Fruit fly (Drosophila melanogaster): ENCODE results near the gene CG32572.
A peak's percentile ranks its signal among the peaks of the same experiment; 100 is the strongest.

The CG32572 gene

DNA sequence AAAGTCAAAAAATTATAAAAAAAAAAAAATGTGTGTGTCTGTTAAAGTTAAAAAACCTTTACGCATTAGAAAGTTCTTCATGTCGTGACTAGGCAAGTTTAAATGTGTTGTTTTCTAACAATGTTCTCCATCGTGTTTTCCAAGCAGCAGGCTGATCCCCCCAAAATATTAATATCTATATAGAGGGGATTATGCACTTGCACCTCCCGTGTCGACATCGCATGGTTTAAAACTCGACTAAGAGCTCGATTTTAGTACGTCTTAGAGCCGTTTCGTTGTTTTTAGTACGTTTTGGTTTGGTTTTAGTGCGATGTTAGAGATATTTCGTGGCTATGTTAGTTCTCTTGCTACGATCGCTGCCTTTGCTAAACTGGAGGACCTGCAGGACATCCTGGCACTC lies 32.1 kb downstream of the CG32572 start (continued):
- TF ChIP-seq wek (GFP tag; optimal IDR thresholded peaks at IDR 0.05) (peak; percentile 74), Camta (GFP tag; optimal IDR thresholded peaks at IDR 0.05) (no peak), Lhr (GFP tag; optimal IDR thresholded peaks at IDR 0.05) (no peak), CG4360 (GFP tag; IDR thresholded peaks at IDR 0.05) (no peak), CG18619 (GFP tag; optimal IDR thresholded peaks at IDR 0.05) (no peak), B-H1 (GFP tag; IDR thresholded peaks at IDR 0.05) (no peak), CoRest (tag; optimal IDR thresholded peaks at IDR 0.05) (no peak), Side (GFP tag; optimal IDR thresholded peaks at IDR 0.05) (no peak)

DNA sequence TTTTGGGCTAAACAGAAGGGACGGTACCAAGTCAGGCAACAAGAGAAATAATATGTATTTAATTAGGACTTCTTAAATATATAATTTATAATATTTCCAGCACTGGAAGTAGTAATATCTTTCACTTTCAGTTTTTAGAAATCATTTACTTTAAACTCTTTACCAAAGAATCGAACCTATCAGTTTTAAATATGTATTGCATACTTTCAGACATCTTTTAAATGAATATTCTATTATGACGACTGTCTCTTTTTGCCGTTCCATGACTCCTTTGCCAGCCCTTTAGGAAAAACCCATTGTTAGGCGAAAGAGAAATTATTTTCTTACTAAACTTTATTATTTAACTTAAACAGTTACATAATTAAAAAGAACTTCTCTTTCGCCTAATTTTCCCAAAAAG lies 36.7 kb downstream of the CG32572 start:
- TF ChIP-seq Blimp-1 (GFP tag; optimal IDR thresholded peaks at IDR 0.05) (peak; percentile 9), CG8290 (GFP tag; optimal IDR thresholded peaks at IDR 0.05) (peak; percentile 59), CG8290 (tag; optimal IDR thresholded peaks at IDR 0.05) (no peak), CG17612 (GFP tag; IDR thresholded peaks at IDR 0.05) (peak; percentile 86), Pdp1 (GFP tag; optimal IDR thresholded peaks at IDR 0.05) (peak in 1 of 2 experiments; percentile 33), row (GFP tag; IDR thresholded peaks at IDR 0.05) (peak; percentile 20; the same call in 1 of the 3 replicates), CG4617 (GFP tag; optimal IDR thresholded peaks at IDR 0.05; ENCODE audit: borderline replicate concordance) (no peak)

DNA sequence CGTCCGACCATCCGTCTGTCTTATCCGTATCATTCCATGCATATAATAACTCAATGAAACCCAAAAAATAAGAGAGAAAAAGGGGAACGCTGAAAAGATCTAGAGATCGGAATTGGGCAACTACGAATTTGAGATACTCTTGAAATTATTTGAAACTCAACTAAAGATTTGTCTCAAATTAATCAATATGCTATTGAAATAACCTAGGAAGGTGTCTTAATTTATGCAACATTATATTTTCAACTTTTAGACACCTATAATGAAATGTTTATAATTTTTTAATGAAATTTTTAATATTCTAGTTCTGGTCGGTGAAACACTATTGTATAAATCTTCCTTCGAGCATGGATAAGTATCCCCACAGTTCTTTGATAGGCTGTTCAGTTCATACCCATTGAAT lies 39.6 kb downstream of the CG32572 start:
- TF ChIP-seq fd96Cb (tag; optimal IDR thresholded peaks at IDR 0.05) (no peak), D19A (tag; optimal IDR thresholded peaks at IDR 0.05) (peak; percentile 73)

DNA sequence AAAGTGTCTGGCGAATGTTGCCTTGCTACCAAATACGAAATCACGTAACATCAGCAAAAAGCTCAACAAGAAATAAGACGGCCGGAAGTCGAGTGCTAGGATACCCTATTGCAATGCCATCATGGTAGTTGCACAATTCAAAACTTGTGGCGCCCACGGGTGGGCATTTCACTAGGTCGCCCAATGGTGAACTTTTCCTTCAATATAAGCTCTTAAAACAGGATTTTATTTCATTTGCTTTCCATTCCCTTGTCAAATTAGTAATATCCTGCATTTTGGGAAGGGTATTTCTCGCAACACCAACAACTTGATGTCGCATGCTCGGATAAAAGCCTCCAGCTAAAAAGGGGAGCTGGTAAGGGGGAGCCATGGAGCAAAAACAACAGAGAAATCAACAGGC lies 40.5 kb downstream of the CG32572 start:
- TF ChIP-seq D19A (tag; optimal IDR thresholded peaks at IDR 0.05) (peak; percentile 63), CrebB (tag; optimal IDR thresholded peaks at IDR 0.05) (no peak), Tbp (GFP tag; optimal IDR thresholded peaks at IDR 0.05) (no peak), ase (GFP tag; IDR thresholded peaks at IDR 0.05) (0 out of 3 replicates have a peak, but pooled peaks have one; percentile 17), lbe (GFP tag; optimal IDR thresholded peaks at IDR 0.05) (peak; percentile 43), Ptx1 (GFP tag; IDR thresholded peaks at IDR 0.05) (peak; percentile 12; the same call in 1 of the 2 replicates), Drgx (GFP tag; IDR thresholded peaks at IDR 0.05) (peak; percentile 61), vvl (GFP tag; IDR thresholded peaks at IDR 0.05) (no peak), sens (GFP tag) (peak; percentile 34), row (GFP tag; IDR thresholded peaks at IDR 0.05) (0 out of 3 replicates have a peak, but pooled peaks have one; percentile 11), ken (GFP tag; IDR thresholded peaks at IDR 0.05) (no peak)

dm6 chrX:16764955-16765354 lies 44.0 kb downstream of the CG32572 start:
- TF ChIP-seq gem (tag; optimal IDR thresholded peaks at IDR 0.05) (peak; percentile 12), row (GFP tag; IDR thresholded peaks at IDR 0.05) (0 out of 3 replicates have a peak, but pooled peaks have one; percentile 14), dmrt99B (tag; optimal IDR thresholded peaks at IDR 0.05) (peak; percentile 23), CG18262 (tag; optimal IDR thresholded peaks at IDR 0.05) (peak; percentile 6), Dad (GFP tag; optimal IDR thresholded peaks at IDR 0.05) (no peak), Ets65A (GFP tag) (peak; percentile 60), CG2712 (tag; optimal IDR thresholded peaks at IDR 0.05) (peak; percentile 15), CG43689 (GFP tag; IDR thresholded peaks at IDR 0.05) (no peak), Med (GFP tag) (peak; percentile 80), CG7839 (tag; optimal IDR thresholded peaks at IDR 0.05) (peak; percentile 18), grau (tag; optimal IDR thresholded peaks at IDR 0.05) (peak; percentile 3), CG11504 (tag; optimal IDR thresholded peaks at IDR 0.05) (peak; percentile 14), CG5953 (GFP tag; IDR thresholded peaks at IDR 0.05) (no peak), Ptx1 (GFP tag; IDR thresholded peaks at IDR 0.05) (0 out of 2 replicates have a peak, but pooled peaks have one; percentile 38), Six4 (GFP tag; optimal IDR thresholded peaks at IDR 0.05) (no peak), pan (optimal IDR thresholded peaks at IDR 0.05) (no peak), pan (GFP tag; optimal IDR thresholded peaks at IDR 0.05 in 1 of 2, IDR thresholded peaks at IDR 0.05 in 1 of 2) (no peak), dysf (GFP tag; IDR thresholded peaks at IDR 0.05) (peak; percentile 26; the same call in 1 of the 3 replicates), zfh1 (GFP tag; IDR thresholded peaks at IDR 0.05) (0 out of 3 replicates have a peak, but pooled peaks have one; percentile 13), Hmr (GFP tag; optimal IDR thresholded peaks at IDR 0.05) (no peak), zen2 (GFP tag; IDR thresholded peaks at IDR 0.05; ENCODE audit: partially characterized antibody) (no peak), Drgx (GFP tag; IDR thresholded peaks at IDR 0.05) (peak; percentile 32; the same call in 1 of the 2 replicates), ci (GFP tag; IDR thresholded peaks at IDR 0.05) (no peak)
